Fruit fly (Drosophila melanogaster): ENCODE measurements around the gene comt.

- no peak for TF ChIP-seq dac (GFP tag; optimal IDR thresholded peaks at IDR 0.05)
- no peak for TF ChIP-seq spab (GFP tag; optimal IDR thresholded peaks at IDR 0.05)
- TF ChIP-seq CG6808 (GFP tag; optimal IDR thresholded peaks at IDR 0.05), result no peak
- TF ChIP-seq Eip93F (GFP tag; optimal IDR thresholded peaks at IDR 0.05), result no peak
- TF ChIP-seq eg (GFP tag; IDR thresholded peaks at IDR 0.05), result no peak
- no peak for TF ChIP-seq fd59A (GFP tag; optimal IDR thresholded peaks at IDR 0.05)
These were observed 18.3 kb downstream of the comt start for dm6 chrX:13277148-13277547.
